Worm (Caenorhabditis elegans): ENCODE data around the gene perm-4.

DNA sequence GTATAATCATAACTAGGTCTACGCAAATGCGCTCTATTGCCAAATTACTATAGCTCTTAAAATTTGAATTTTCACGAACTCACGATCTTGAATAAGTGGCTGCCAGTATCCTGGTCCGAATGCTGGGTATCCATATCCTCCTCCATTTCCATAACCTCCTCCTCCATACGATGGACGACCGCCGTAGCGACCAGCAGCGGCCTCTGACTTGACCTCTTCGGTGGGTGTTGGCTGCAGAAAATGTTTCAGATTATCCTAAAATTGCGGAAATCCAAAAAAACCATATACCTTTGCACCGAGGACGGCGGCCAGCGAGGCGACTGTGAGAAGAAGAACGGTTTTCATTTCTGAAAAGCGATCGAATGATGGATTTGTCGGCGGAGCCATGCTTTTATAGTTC lies at the start of gene perm-4:
- no peak for TF ChIP-seq pqm-1 (tag; optimal IDR thresholded peaks at IDR 0.05)
- no peak for TF ChIP-seq ceh-48 (tag; optimal IDR thresholded peaks at IDR 0.05)
- no peak for TF ChIP-seq pag-3 (tag; optimal IDR thresholded peaks at IDR 0.05; ENCODE audit: borderline replicate concordance)
- no peak for TF ChIP-seq hlh-13 (GFP tag; optimal IDR thresholded peaks at IDR 0.05)
- TF ChIP-seq hlh-30 (tag; optimal IDR thresholded peaks at IDR 0.05; ENCODE audit: insufficient read depth): no peak
- no peak for TF ChIP-seq lin-11 (tag; optimal IDR thresholded peaks at IDR 0.05)
- no peak for TF ChIP-seq tbx-2 (tag; optimal IDR thresholded peaks at IDR 0.05)
